Worm (Caenorhabditis elegans) whole organism, L4 larva: ENCODE measurements around the gene gst-27.
"Not testable (repeated sequence)": the region's sequence is repeated elsewhere in the genome, so short reads cannot be mapped to it uniquely, and the experiment has no call there.

Source experiments
- D1046.2 ChIP-seq: fragments of 200-800 bp; sonication (Bioruptor generic); IDR thresholded peaks from 2 replicates; pipeline ENCODE4 v1.3.6; 2022; ENCODE audit warnings: missing genetic modification characterization, missing compliant biosample characterization
- F10B5.3 ChIP-seq: sonication (generic microtip); optimal IDR thresholded peaks from 2 replicates; lab custom pipeline; 2016; ENCODE audit warnings: mild to moderate bottlenecking, missing genetic modification characterization, missing compliant biosample characterization
- F26F4.8 ChIP-seq: fragments of 200-800 bp; sonication (Bioruptor generic); conservative IDR thresholded peaks from 2 replicates; pipeline ENCODE4 v1.3.6; 2022; ENCODE audit warnings: missing genetic modification characterization, missing compliant biosample characterization
- F44E2.7 ChIP-seq: fragments of 200-800 bp; sonication (Bioruptor generic); IDR thresholded peaks from 2 replicates; pipeline ENCODE4 v2.1.2; 2022; ENCODE audit warnings: missing genetic modification characterization, missing compliant biosample characterization
- F49E8.2 ChIP-seq: sonication (generic microtip); optimal IDR thresholded peaks from 2 replicates; lab custom pipeline; 2016; ENCODE audit warnings: missing compliant biosample characterization, mild to moderate bottlenecking, missing genetic modification characterization, borderline replicate concordance
- T20F7.1 ChIP-seq: fragments of 200-800 bp; sonication (Bioruptor generic); optimal IDR thresholded peaks from 2 replicates; lab custom pipeline; 2018; ENCODE audit warnings: mild to moderate bottlenecking, missing genetic modification characterization, missing compliant biosample characterization
- aha-1 ChIP-seq: fragments of 150-350 bp; peaks from one replicate; lab custom pipeline; 2014; ENCODE audit warnings: missing biosample characterization, missing genetic modification characterization
- ceh-20 ChIP-seq: fragments of 200-800 bp; sonication (Bioruptor generic); IDR thresholded peaks from 2 replicates; pipeline ENCODE4 v1.3.6; 2022; ENCODE audit warnings: missing genetic modification reagents, missing genetic modification characterization, missing compliant biosample characterization
- ceh-28 ChIP-seq: fragments of 150-350 bp; optimal IDR thresholded peaks from 2 replicates; lab custom pipeline; 2014; ENCODE audit warnings: missing biosample characterization, missing genetic modification reagents, missing genetic modification characterization
- cey-2 ChIP-seq: sonication (generic microtip); optimal IDR thresholded peaks from 3 replicates; lab custom pipeline; 2017; ENCODE audit warnings: missing genetic modification characterization, mild to moderate bottlenecking, missing compliant biosample characterization, antibody characterized with exemption, borderline replicate concordance; ENCODE audit not compliant: insufficient read depth
- ctbp-1 ChIP-seq: fragments of 200-800 bp; sonication (Bioruptor generic); IDR thresholded peaks from 2 replicates; pipeline ENCODE4 v1.3.6; 2022; ENCODE audit warnings: missing genetic modification reagents, missing genetic modification characterization, missing compliant biosample characterization
- daf-12 ChIP-seq: fragments of 150-350 bp; optimal IDR thresholded peaks from 2 replicates; lab custom pipeline; 2014; ENCODE audit warnings: missing biosample characterization, missing genetic modification reagents, missing genetic modification characterization
- daf-19 ChIP-seq: fragments of 200-800 bp; sonication (Bioruptor generic); conservative IDR thresholded peaks from 2 replicates; pipeline ENCODE4 v1.3.6; 2022; ENCODE audit warnings: missing genetic modification characterization, missing compliant biosample characterization
- dmd-9 ChIP-seq: fragments of 200-800 bp; sonication (Bioruptor generic); IDR thresholded peaks from 2 replicates; pipeline ENCODE4 v1.3.6; 2022; ENCODE audit warnings: missing genetic modification reagents, missing genetic modification characterization, missing compliant biosample characterization
- egl-43 ChIP-seq: fragments of 200-800 bp; sonication (Bioruptor generic); IDR thresholded peaks from 2 replicates; pipeline ENCODE4 v1.3.6; 2022; ENCODE audit warnings: missing genetic modification reagents, missing genetic modification characterization, missing compliant biosample characterization
- fos-1 ChIP-seq: fragments of 150-350 bp; optimal IDR thresholded peaks from 2 replicates; lab custom pipeline; 2014; ENCODE audit warnings: missing biosample characterization, missing genetic modification characterization
- hlh-11 ChIP-seq: fragments of 200-800 bp; sonication (Bioruptor generic); optimal IDR thresholded peaks from 2 replicates; lab custom pipeline; 2018; ENCODE audit warnings: mild to moderate bottlenecking, missing genetic modification characterization, missing compliant biosample characterization
- hlh-30 ChIP-seq: sonication (generic microtip); optimal IDR thresholded peaks from 2 replicates; lab custom pipeline; 2017; ENCODE audit warnings: antibody characterized with exemption, mild to moderate bottlenecking, missing genetic modification characterization, missing compliant biosample characterization; ENCODE audit not compliant: insufficient read depth
- hmg-1.1 ChIP-seq: fragments of 200-800 bp; sonication (Bioruptor generic); IDR thresholded peaks from 2 replicates; pipeline ENCODE4 v1.3.6; 2022; ENCODE audit warnings: missing genetic modification reagents, missing genetic modification characterization, missing compliant biosample characterization
- lin-15B ChIP-seq: fragments of 150-350 bp; sonication (generic microtip); optimal IDR thresholded peaks from 3 replicates; lab custom pipeline; 2014; ENCODE audit warnings: missing biosample characterization, missing genetic modification characterization
- madf-5 ChIP-seq, 2 experiments: fragments of 200-800 bp; sonication (Bioruptor generic); IDR thresholded peaks; 2 replicates each; pipeline ENCODE4 v1.3.6; 2022; ENCODE audit warnings: missing compliant biosample characterization in 2 of 2, missing genetic modification characterization in 2 of 2
- madf-9 ChIP-seq: fragments of 200-800 bp; sonication (Bioruptor generic); conservative IDR thresholded peaks from 2 replicates; pipeline ENCODE4 v1.3.6; 2022; ENCODE audit warnings: missing genetic modification reagents, missing genetic modification characterization, missing compliant biosample characterization
- mxl-2 ChIP-seq: fragments of 200-800 bp; sonication (Bioruptor generic); conservative IDR thresholded peaks from 2 replicates; pipeline ENCODE4 v1.3.6; 2022; ENCODE audit warnings: missing genetic modification reagents, missing genetic modification characterization, missing compliant biosample characterization
- nhr-10 ChIP-seq: fragments of 150-350 bp; optimal IDR thresholded peaks from 2 replicates; lab custom pipeline; 2014; ENCODE audit warnings: missing biosample characterization, missing genetic modification characterization
- nhr-237 ChIP-seq: sonication (generic microtip); optimal IDR thresholded peaks from 2 replicates; lab custom pipeline; 2017; ENCODE audit warnings: missing biosample characterization, missing genetic modification characterization
- nhr-42 ChIP-seq: fragments of 200-800 bp; sonication (Bioruptor generic); IDR thresholded peaks from 2 replicates; pipeline ENCODE4 v1.3.6; 2022; ENCODE audit warnings: missing genetic modification characterization, missing compliant biosample characterization
- php-3 ChIP-seq: fragments of 200-800 bp; sonication (Bioruptor generic); IDR thresholded peaks from 2 replicates; pipeline ENCODE4 v1.3.6; 2022; ENCODE audit warnings: missing genetic modification reagents, missing genetic modification characterization, missing compliant biosample characterization
- snpc-4 ChIP-seq: fragments of 150-350 bp; optimal IDR thresholded peaks from 2 replicates; lab custom pipeline; 2014; ENCODE audit warnings: missing biosample characterization, missing genetic modification characterization
- spr-3 ChIP-seq: fragments of 200-800 bp; sonication (Bioruptor generic); optimal IDR thresholded peaks from 2 replicates; lab custom pipeline; 2018; ENCODE audit warnings: mild to moderate bottlenecking, missing genetic modification characterization, missing compliant biosample characterization
- tag-97 ChIP-seq: fragments of 200-800 bp; sonication (Bioruptor generic); IDR thresholded peaks from 2 replicates; pipeline ENCODE4 v1.3.6; 2022; ENCODE audit warnings: missing genetic modification characterization, missing compliant biosample characterization
- unc-130 ChIP-seq: sonication (generic microtip); optimal IDR thresholded peaks from 2 replicates; lab custom pipeline; 2016; ENCODE audit warnings: missing genetic modification reagents, missing genetic modification characterization, missing compliant biosample characterization
- unc-62 ChIP-seq, 3 experiments: fragments of 150-350 bp in 1 of 3; sonication (generic microtip); optimal IDR thresholded peaks in 2 of 3; peaks in 1 of 3; 1 replicate in 1 of 3; 2 replicates in 2 of 3; lab custom pipeline; 2014 to 2017; ENCODE audit warnings: missing biosample characterization in 3 of 3, missing genetic modification characterization in 3 of 3, missing genetic modification reagents in 3 of 3, missing genotype in 1 of 3
- zip-2 ChIP-seq: fragments of 150-350 bp; optimal IDR thresholded peaks from 2 replicates; lab custom pipeline; 2014; ENCODE audit warnings: missing biosample characterization, missing genetic modification characterization

The gst-27 gene

ce11 chrII:15145594-15145993, 19.9 kb downstream of the gst-27 start, which contains the start of gene Y53F4B.27:
Y53F4B.27 (plus strand) TSS chrII:15145894.
- peak in 1 of 2 experiments; percentile 36 for TF ChIP-seq unc-62 (GFP tag; optimal IDR thresholded peaks at IDR 0.05 in 1 of 2; lab: Kevin White, UChicago)
- no peak for TF ChIP-seq unc-62 (tag; optimal IDR thresholded peaks at IDR 0.05; lab: Kevin White, UChicago)
- TF ChIP-seq cey-2 (tag; lab: Kevin White, UChicago) = no peak
- peak; percentile 96 for TF ChIP-seq aha-1 (tag; lab: Kevin White, UChicago)
- TF ChIP-seq hlh-11 (tag; lab: Kevin White, UChicago) = peak; percentile 24

ce11 chrII:15143729-15144128, 21.8 kb downstream of the gst-27 start:
- TF ChIP-seq F26F4.8 (no peak), madf-5 (GFP tag; IDR thresholded peaks at IDR 0.05; lab: Robert Waterston, UW) (no peak)

ce11 chrII:15140881-15141280, 24.6 kb downstream of the gst-27 start, which contains the start of gene Y53F4B.26:
Y53F4B.26 (minus strand) TSS chrII:15140981.
- not testable (repeated sequence) for TF ChIP-seq nhr-10 (tag; lab: Kevin White, UChicago); F49E8.2 (tag; lab: Kevin White, UChicago); madf-9

ce11 chrII:15135886-15136285, 29.6 kb downstream of the gst-27 start, which contains the start of gene Y53F4B.25:
Y53F4B.25 (plus strand) TSS chrII:15136186.
- TF ChIP-seq madf-9 = no peak
- TF ChIP-seq hlh-30 (tag; lab: Kevin White, UChicago) = no peak
- TF ChIP-seq zip-2 (tag; lab: Kevin White, UChicago) = no peak
- TF ChIP-seq egl-43 (GFP tag; lab: Robert Waterston, UW) = no peak
- no peak for TF ChIP-seq mxl-2
- no peak for TF ChIP-seq ctbp-1 (GFP tag; lab: Robert Waterston, UW)
- TF ChIP-seq nhr-237 (tag; lab: Kevin White, UChicago) = no peak
- no peak for TF ChIP-seq tag-97
- no peak for TF ChIP-seq lin-15B (tag; lab: Kevin White, UChicago)

DNA sequence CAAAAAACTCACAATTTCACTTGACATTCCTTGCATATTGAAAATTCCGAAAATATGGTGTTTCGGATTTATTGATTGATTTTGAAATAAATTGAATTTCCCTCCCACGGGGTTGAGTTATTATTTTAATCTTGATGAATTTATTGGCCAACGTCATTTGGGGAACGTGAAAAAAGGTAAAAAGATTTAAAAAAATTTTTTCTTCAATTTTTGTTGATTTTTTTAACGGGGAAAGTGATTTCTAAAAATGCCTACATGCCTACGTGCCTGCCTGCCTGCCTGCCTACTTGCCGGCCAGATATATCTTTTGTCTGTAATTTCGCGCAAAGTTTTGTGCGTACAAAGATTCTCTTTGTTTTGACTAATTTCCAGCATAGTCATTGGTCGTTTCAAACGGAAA, 31.2 kb downstream of the gst-27 start, which contains the start of gene Y53F4B.24:
Gene Y53F4B.24 (minus strand): TSS at position 101 of the 400 bp plus-strand sequence.
- TF ChIP-seq egl-43 (GFP tag; lab: Robert Waterston, UW) (no peak), T20F7.1 (GFP tag; lab: Kevin White, UChicago) (no peak), hmg-1.1 (GFP tag; lab: Robert Waterston, UW) (no peak), ceh-20 (GFP tag; lab: Robert Waterston, UW) (no peak), D1046.2 (GFP tag; lab: Robert Waterston, UW) (no peak), F10B5.3 (tag; lab: Kevin White, UChicago) (no peak), nhr-42 (GFP tag; lab: Robert Waterston, UW) (no peak), ceh-28 (tag; lab: Kevin White, UChicago) (no peak), fos-1 (no peak), php-3 (GFP tag; lab: Robert Waterston, UW) (no peak), ctbp-1 (GFP tag; lab: Robert Waterston, UW) (no peak), daf-12 (tag; lab: Kevin White, UChicago) (no peak), dmd-9 (GFP tag; lab: Robert Waterston, UW) (no peak), madf-5 (GFP tag; IDR thresholded peaks at IDR 0.05; lab: Robert Waterston, UW) (no peak), F44E2.7 (no peak)

DNA sequence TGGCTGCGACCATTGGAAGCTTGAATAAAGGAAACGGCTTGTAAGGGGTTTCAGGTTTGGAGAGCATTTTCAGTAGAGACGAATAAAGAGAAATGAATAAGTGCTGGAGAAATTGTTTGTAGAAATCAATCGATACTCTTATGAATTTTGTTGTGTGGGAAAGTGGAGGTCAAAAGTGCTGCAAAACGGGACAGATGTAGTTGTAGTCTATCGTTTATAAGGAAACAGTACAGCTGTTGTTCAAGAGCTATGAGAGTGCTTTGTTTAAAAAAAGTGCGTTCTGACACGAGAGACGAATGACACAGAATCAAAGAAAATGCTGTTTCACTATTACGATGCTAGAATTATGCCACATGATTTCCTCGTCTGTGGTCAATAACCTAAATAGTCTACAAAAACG, 35.0 kb downstream of the gst-27 start, which contains the start of gene Y53F4B.62:
Gene Y53F4B.62 (minus strand): TSS at position 101 of the 400 bp plus-strand sequence.
- no peak for TF ChIP-seq unc-130 (GFP tag; lab: Kevin White, UChicago)
- no peak for TF ChIP-seq ctbp-1 (GFP tag; lab: Robert Waterston, UW)
- no peak for TF ChIP-seq D1046.2 (GFP tag; lab: Robert Waterston, UW)
- no peak for TF ChIP-seq daf-19
- no peak for TF ChIP-seq F49E8.2 (tag; lab: Kevin White, UChicago)
- TF ChIP-seq snpc-4 = no peak
- no peak for TF ChIP-seq spr-3 (GFP tag; lab: Kevin White, UChicago)
